Fruit fly (Drosophila melanogaster): ENCODE results near the gene CG2116.

Gene CG2116

DNA sequence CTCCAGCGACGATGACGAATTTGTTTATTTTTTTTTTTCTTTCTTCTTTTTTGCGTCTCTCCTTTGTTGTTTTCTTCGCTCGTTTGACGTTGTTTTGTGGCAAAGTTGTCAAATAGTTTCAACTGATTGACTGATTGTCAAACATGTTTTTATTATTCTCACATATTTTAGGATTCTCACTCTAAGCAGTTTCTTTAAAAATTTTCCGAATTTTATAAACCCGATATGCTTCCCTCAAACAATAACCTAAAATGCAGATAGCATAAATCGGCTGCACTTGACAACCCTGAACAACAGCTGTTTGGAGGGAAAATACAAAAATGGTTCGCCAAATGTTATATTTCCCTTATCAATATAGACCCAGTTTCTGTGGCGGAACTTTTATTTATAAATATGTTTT lies 13.9 kb downstream of the CG2116 start, which contains the start of gene CG17982 (continued):
- TF ChIP-seq crc (GFP tag; optimal IDR thresholded peaks at IDR 0.05) = peak; percentile 81
- peak; percentile 83 for TF ChIP-seq tgo (GFP tag; IDR thresholded peaks at IDR 0.05)
- TF ChIP-seq YL-1 (GFP tag; optimal IDR thresholded peaks at IDR 0.05) = peak; percentile 79
- peak; percentile 42 for TF ChIP-seq trh (GFP tag; optimal IDR thresholded peaks at IDR 0.05)
- peak; percentile 71 for TF ChIP-seq CG2202 (tag; optimal IDR thresholded peaks at IDR 0.05)
- peak; percentile 89 for TF ChIP-seq lab (GFP tag; optimal IDR thresholded peaks at IDR 0.05)
- TF ChIP-seq pum (GFP tag; optimal IDR thresholded peaks at IDR 0.05) = peak; percentile 81
- peak; percentile 63 for TF ChIP-seq Spps (tag; optimal IDR thresholded peaks at IDR 0.05)
- peak; percentile 79 for TF ChIP-seq CG9727 (GFP tag; optimal IDR thresholded peaks at IDR 0.05)
- peak; percentile 4 for TF ChIP-seq Elba2 (GFP tag; optimal IDR thresholded peaks at IDR 0.05)
- TF ChIP-seq Adf1 (GFP tag; IDR thresholded peaks at IDR 0.05) = 0 out of 2 replicates have a peak, but pooled peaks have one; percentile 31
- TF ChIP-seq unc-4 (GFP tag; IDR thresholded peaks at IDR 0.05; ENCODE audit: partially characterized antibody) = no peak
- TF ChIP-seq usp (GFP tag; optimal IDR thresholded peaks at IDR 0.05) = no peak
- TF ChIP-seq pb (GFP tag; optimal IDR thresholded peaks at IDR 0.05) = peak; percentile 62
- TF ChIP-seq CG10654 (GFP tag; optimal IDR thresholded peaks at IDR 0.05) = peak; percentile 73
- peak; percentile 80 for TF ChIP-seq maf-S (GFP tag; optimal IDR thresholded peaks at IDR 0.05)
- TF ChIP-seq Kr (GFP tag; optimal IDR thresholded peaks at IDR 0.05) = no peak
- TF ChIP-seq Dad (GFP tag; optimal IDR thresholded peaks at IDR 0.05) = peak; percentile 81
- TF ChIP-seq Xbp1 (GFP tag; optimal IDR thresholded peaks at IDR 0.05) = peak; percentile 88
- no peak for TF ChIP-seq pan (optimal IDR thresholded peaks at IDR 0.05)
- peak in 1 of 2 experiments; percentile 86 for TF ChIP-seq pan (GFP tag; optimal IDR thresholded peaks at IDR 0.05 in 1 of 2, IDR thresholded peaks at IDR 0.05 in 1 of 2)
- TF ChIP-seq wek (GFP tag; optimal IDR thresholded peaks at IDR 0.05) = peak; percentile 35
- TF ChIP-seq chinmo (GFP tag; IDR thresholded peaks at IDR 0.05; ENCODE audit: partially characterized antibody) = no peak
- TF ChIP-seq fd96Cb (tag; optimal IDR thresholded peaks at IDR 0.05) = peak; percentile 81
- peak; percentile 69 for TF ChIP-seq CG12104 (GFP tag; optimal IDR thresholded peaks at IDR 0.05)
- TF ChIP-seq CG1647 (GFP tag; optimal IDR thresholded peaks at IDR 0.05) = peak; percentile 62
- TF ChIP-seq CG12942 (GFP tag; optimal IDR thresholded peaks at IDR 0.05) = peak; percentile 80
- peak; percentile 71 for TF ChIP-seq scrt (GFP tag; optimal IDR thresholded peaks at IDR 0.05)
- TF ChIP-seq CG7839 (tag; optimal IDR thresholded peaks at IDR 0.05) = peak; percentile 90
- TF ChIP-seq CG5245 (GFP tag; optimal IDR thresholded peaks at IDR 0.05) = peak; percentile 51
- peak; percentile 82 for TF ChIP-seq CG13296 (GFP tag; optimal IDR thresholded peaks at IDR 0.05)
- peak; percentile 63; the same call in 1 of the 3 replicates for TF ChIP-seq gce (GFP tag; IDR thresholded peaks at IDR 0.05)
- TF ChIP-seq CG6254 (GFP tag; optimal IDR thresholded peaks at IDR 0.05) = peak; percentile 45
- TF ChIP-seq run (tag; optimal IDR thresholded peaks at IDR 0.05) = peak; percentile 66
- no peak for TF ChIP-seq dimm (GFP tag; IDR thresholded peaks at IDR 0.05)
- peak; percentile 66; the same call in 1 of the 2 replicates for TF ChIP-seq chm (GFP tag; IDR thresholded peaks at IDR 0.05)
- peak; percentile 87 for TF ChIP-seq corto (GFP tag; optimal IDR thresholded peaks at IDR 0.05)
- TF ChIP-seq CG8478 (optimal IDR thresholded peaks at IDR 0.05) = no peak
- TF ChIP-seq Fer3 (tag; optimal IDR thresholded peaks at IDR 0.05) = peak; percentile 88
- peak; percentile 53; the same call in 1 of the 2 replicates for TF ChIP-seq Oaz (GFP tag; IDR thresholded peaks at IDR 0.05)
- 0 out of 2 replicates have a peak, but pooled peaks have one; percentile 34 for TF ChIP-seq toy (GFP tag; IDR thresholded peaks at IDR 0.05)
- TF ChIP-seq croc (GFP tag; conservative IDR thresholded peaks at IDR 0.05) = peak; percentile 53
- TF ChIP-seq CG15073 (GFP tag; optimal IDR thresholded peaks at IDR 0.05) = peak; percentile 31
- TF ChIP-seq B-H2 (GFP tag; optimal IDR thresholded peaks at IDR 0.05) = peak; percentile 91
- peak; percentile 24 for TF ChIP-seq CG17802 (tag; optimal IDR thresholded peaks at IDR 0.05)
- TF ChIP-seq bowl (GFP tag; IDR thresholded peaks at IDR 0.05) = 0 out of 2 replicates have a peak, but pooled peaks have one; percentile 27
- TF ChIP-seq CG34422 (GFP tag; IDR thresholded peaks at IDR 0.05) = peak; percentile 83
- peak; percentile 68 for TF ChIP-seq CG17612 (GFP tag; IDR thresholded peaks at IDR 0.05)
- TF ChIP-seq ac (GFP tag; optimal IDR thresholded peaks at IDR 0.05) = peak; percentile 5
- peak; percentile 46 for TF ChIP-seq CG17186 (GFP tag; optimal IDR thresholded peaks at IDR 0.05)
- peak; percentile 79 for TF ChIP-seq Dek (tag; optimal IDR thresholded peaks at IDR 0.05)
